Worm (Caenorhabditis elegans) whole organism, L1 larva: Measurements from ENCODE around the gene kin-36.

ENCODE experiments used
- C04F5.9 ChIP-seq: sonication (generic microtip); optimal IDR thresholded peaks from 2 replicates; lab custom pipeline; 2016; ENCODE audit warnings: missing genetic modification characterization, missing compliant biosample characterization
- C34B4.2 ChIP-seq: sonication (generic microtip); optimal IDR thresholded peaks from 2 replicates; lab custom pipeline; 2017; ENCODE audit warnings: mild to moderate bottlenecking, missing genetic modification characterization, missing compliant biosample characterization
- Y116A8C.19 ChIP-seq: sonication (generic microtip); optimal IDR thresholded peaks from 2 replicates; lab custom pipeline; 2016; ENCODE audit warnings: missing compliant biosample characterization, missing genetic modification characterization, borderline replicate concordance
- aly-2 ChIP-seq: fragments of 150-350 bp; optimal IDR thresholded peaks from 2 replicates; lab custom pipeline; 2014; ENCODE audit warnings: missing biosample characterization, missing genetic modification characterization
- ceh-8 ChIP-seq: fragments of 200-800 bp; sonication (Bioruptor generic); optimal IDR thresholded peaks from 2 replicates; lab custom pipeline; 2018; ENCODE audit warnings: mild to moderate bottlenecking, missing genetic modification characterization, moderate library complexity, missing compliant biosample characterization
- ceh-82 ChIP-seq, 3 experiments: fragments of 150-350 bp in 1 of 3; sonication (generic microtip) in 2 of 3; optimal IDR thresholded peaks; 2 replicates each; lab custom pipeline; 2014 to 2017; ENCODE audit warnings: missing biosample characterization in 3 of 3, missing genetic modification characterization in 3 of 3
- ceh-90 ChIP-seq: sonication (generic microtip); optimal IDR thresholded peaks from 2 replicates; lab custom pipeline; 2016; ENCODE audit warnings: missing genetic modification characterization, missing compliant biosample characterization
- ces-1 ChIP-seq: fragments of 150-350 bp; optimal IDR thresholded peaks from 2 replicates; lab custom pipeline; 2014; ENCODE audit warnings: missing biosample characterization, missing genetic modification reagents, missing genetic modification characterization
- dpl-1 ChIP-seq, 3 experiments: fragments of 150-350 bp in 2 of 3; sonication (generic microtip) in 1 of 3; optimal IDR thresholded peaks; 2 replicates each; lab custom pipeline; 2014 to 2017; ENCODE audit warnings: missing biosample characterization in 3 of 3, missing genetic modification characterization in 3 of 3, missing genetic modification reagents in 3 of 3
- efl-3 ChIP-seq: fragments of 200-800 bp; sonication (Bioruptor generic); optimal IDR thresholded peaks from 2 replicates; lab custom pipeline; 2018; ENCODE audit warnings: mild to moderate bottlenecking, missing genetic modification characterization, missing compliant biosample characterization
- egl-13 ChIP-seq: sonication (generic microtip); optimal IDR thresholded peaks from 2 replicates; lab custom pipeline; 2016; ENCODE audit warnings: missing genotype, missing genetic modification reagents, missing genetic modification characterization, missing compliant biosample characterization
- egl-27 ChIP-seq, 2 experiments: fragments of 150-350 bp in 1 of 2; sonication (generic microtip); optimal IDR thresholded peaks; 3 replicates each; lab custom pipeline; 2017 to 2018; ENCODE audit warnings: missing biosample characterization in 2 of 2, missing genetic modification characterization in 2 of 2, missing genetic modification reagents in 2 of 2
- elt-2 ChIP-seq: sonication (generic microtip); optimal IDR thresholded peaks from 2 replicates; lab custom pipeline; 2016; ENCODE audit warnings: missing genetic modification characterization, mild to moderate bottlenecking, inconsistent platforms, missing compliant biosample characterization, missing genetic modification reagents
- fkh-4 ChIP-seq: sonication (generic microtip); optimal IDR thresholded peaks from 2 replicates; lab custom pipeline; 2016; ENCODE audit warnings: missing compliant biosample characterization, missing genetic modification characterization, borderline replicate concordance
- grh-1 ChIP-seq: fragments of 200-800 bp; sonication (Bioruptor generic); IDR thresholded peaks from 2 replicates; pipeline ENCODE4 v1.3.6; 2022; ENCODE audit warnings: missing genetic modification reagents, missing genetic modification characterization, missing compliant biosample characterization
- hpl-2 ChIP-seq: fragments of 150-350 bp; optimal IDR thresholded peaks from 2 replicates; lab custom pipeline; 2014; ENCODE audit warnings: missing biosample characterization, missing genetic modification reagents, missing genetic modification characterization
- isw-1 ChIP-seq: fragments of 200-800 bp; sonication (Bioruptor generic); IDR thresholded peaks from 2 replicates; pipeline ENCODE4 v1.3.6; 2022; ENCODE audit warnings: missing genetic modification characterization, missing compliant biosample characterization
- lin-14 ChIP-seq: fragments of 200-800 bp; sonication (Bioruptor generic); optimal IDR thresholded peaks from 2 replicates; lab custom pipeline; 2018; ENCODE audit warnings: mild to moderate bottlenecking, missing genetic modification characterization, moderate library complexity, missing compliant biosample characterization
- lin-15B ChIP-seq: fragments of 150-350 bp; sonication (generic microtip); optimal IDR thresholded peaks from 3 replicates; lab custom pipeline; 2014; ENCODE audit warnings: missing biosample characterization, missing genetic modification characterization
- lin-35 ChIP-seq, 2 experiments: fragments of 150-350 bp; optimal IDR thresholded peaks; 2 replicates each; lab custom pipeline; 2014; ENCODE audit warnings: missing biosample characterization in 2 of 2, missing genetic modification characterization in 2 of 2, missing genetic modification reagents in 2 of 2
- mab-9 ChIP-seq: fragments of 200-800 bp; sonication (Bioruptor generic); IDR thresholded peaks from 2 replicates; pipeline ENCODE4 v1.3.6; 2022; ENCODE audit warnings: missing genetic modification reagents, missing genetic modification characterization, missing compliant biosample characterization
- mef-2 ChIP-seq: fragments of 150-350 bp; optimal IDR thresholded peaks from 2 replicates; lab custom pipeline; 2014; ENCODE audit warnings: missing biosample characterization, missing genetic modification characterization
- nhr-11 ChIP-seq: fragments of 150-350 bp; optimal IDR thresholded peaks from 2 replicates; lab custom pipeline; 2014; ENCODE audit warnings: missing biosample characterization, missing genetic modification characterization
- nhr-12 ChIP-seq: sonication (generic microtip); optimal IDR thresholded peaks from 2 replicates; lab custom pipeline; 2017; ENCODE audit warnings: missing biosample characterization, missing genetic modification characterization
- nhr-237 ChIP-seq: fragments of 150-350 bp; optimal IDR thresholded peaks from 2 replicates; lab custom pipeline; 2014; ENCODE audit warnings: missing biosample characterization, missing genetic modification characterization
- nhr-84 ChIP-seq: sonication (generic microtip); optimal IDR thresholded peaks from 2 replicates; lab custom pipeline; 2017; ENCODE audit warnings: missing biosample characterization, missing genetic modification characterization
- nhr-85 ChIP-seq: sonication (generic microtip); peaks from one replicate; lab custom pipeline; 2016; ENCODE audit warnings: missing genetic modification characterization, inconsistent platforms, missing compliant biosample characterization
- pag-3 ChIP-seq: sonication (generic microtip); optimal IDR thresholded peaks from 2 replicates; lab custom pipeline; 2017; ENCODE audit warnings: missing genetic modification characterization, mild to moderate bottlenecking, missing compliant biosample characterization, antibody characterized with exemption, borderline replicate concordance; ENCODE audit not compliant: insufficient read depth
- skn-1 ChIP-seq: fragments of 150-350 bp; optimal IDR thresholded peaks from 2 replicates; lab custom pipeline; 2014; ENCODE audit warnings: missing biosample characterization, missing genetic modification characterization
- snu-23 ChIP-seq: sonication (generic microtip); optimal IDR thresholded peaks from 2 replicates; lab custom pipeline; 2016; ENCODE audit warnings: missing genetic modification characterization, missing compliant biosample characterization
- sox-4 ChIP-seq: sonication (generic microtip); optimal IDR thresholded peaks from 2 replicates; lab custom pipeline; 2016; ENCODE audit warnings: missing genetic modification characterization, missing compliant biosample characterization
- tbx-2 ChIP-seq: sonication (generic microtip); optimal IDR thresholded peaks from 2 replicates; lab custom pipeline; 2016; ENCODE audit warnings: missing genetic modification characterization, missing compliant biosample characterization
- tlp-1 ChIP-seq: fragments of 150-350 bp; optimal IDR thresholded peaks from 2 replicates; lab custom pipeline; 2014; ENCODE audit warnings: missing biosample characterization, missing genetic modification characterization
- unc-130 ChIP-seq: fragments of 150-350 bp; optimal IDR thresholded peaks from 2 replicates; lab custom pipeline; 2017; ENCODE audit warnings: missing biosample characterization, missing genetic modification characterization, inconsistent platforms
- unc-30 ChIP-seq: sonication (generic microtip); optimal IDR thresholded peaks from 2 replicates; lab custom pipeline; 2017; ENCODE audit warnings: missing biosample characterization, missing genetic modification characterization
- unc-86 ChIP-seq: sonication (generic microtip); optimal IDR thresholded peaks from 2 replicates; lab custom pipeline; 2016; ENCODE audit warnings: missing genetic modification characterization, missing compliant biosample characterization

The kin-36 gene

DNA sequence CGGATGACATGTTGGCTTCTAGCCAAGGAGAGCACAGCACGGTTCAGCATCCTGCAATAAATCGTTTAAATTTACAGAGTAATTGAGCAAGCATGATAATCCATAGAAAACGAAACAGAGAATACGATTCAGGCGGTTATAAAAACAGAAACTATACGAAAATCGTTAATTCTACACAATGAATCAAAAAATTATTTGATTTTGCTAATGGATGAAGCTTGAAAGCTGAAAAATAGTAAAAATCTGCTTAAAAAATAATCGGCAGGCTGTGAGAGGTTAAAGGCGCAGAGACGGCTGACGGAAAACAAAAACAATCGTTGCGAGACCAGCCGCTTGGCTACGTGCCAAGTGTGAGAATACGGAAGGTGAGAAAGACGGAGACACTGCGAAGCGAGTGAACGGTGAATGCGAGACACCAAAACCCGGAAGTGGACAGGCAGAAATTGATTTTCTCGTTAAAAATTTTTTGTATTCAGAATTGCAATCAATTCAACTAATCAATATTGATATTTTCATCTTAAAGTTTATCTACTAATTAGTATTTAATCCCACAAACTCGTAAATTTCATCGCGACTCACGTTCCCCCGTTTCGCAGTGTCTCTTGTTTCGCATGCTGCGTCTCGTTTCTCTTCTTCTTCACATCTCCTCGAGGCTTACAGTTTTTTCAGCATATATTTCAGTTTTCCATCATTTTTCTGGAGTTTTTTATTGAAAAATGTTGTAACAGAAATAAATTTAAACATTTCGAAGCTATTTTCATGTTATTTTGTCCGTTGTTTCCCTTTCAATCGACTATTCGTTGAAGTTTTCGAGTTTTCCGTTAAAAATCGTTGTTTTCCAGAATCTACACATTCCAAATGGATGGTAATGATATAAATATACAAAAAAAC, 18.4 kb upstream of the kin-36 start, which contains the start of the genes F29B9.11 and jmjd-1.2 (continued):
- TF ChIP-seq grh-1 (GFP tag; lab: Robert Waterston, UW) (peak; percentile 74), pag-3 (tag; lab: Kevin White, UChicago) (no peak), fkh-4 (tag; lab: Kevin White, UChicago) (peak; percentile 81), skn-1 (tag; lab: Kevin White, UChicago) (peak; percentile 79), nhr-84 (tag; lab: Kevin White, UChicago) (peak; percentile 27), lin-15B (tag; lab: Kevin White, UChicago) (peak; percentile 79), ces-1 (GFP tag; lab: Kevin White, UChicago) (no peak), isw-1 (peak; percentile 93), egl-27 (tag; optimal IDR thresholded peaks at IDR 0.05; lab: Kevin White, UChicago) (peak in 1 of 2 experiments; percentile 15), lin-14 (peak; percentile 95), unc-86 (peak; percentile 94), mef-2 (tag; lab: Kevin White, UChicago) (no peak), nhr-85 (tag; lab: Kevin White, UChicago) (peak; percentile 98), elt-2 (peak; percentile 82), egl-13 (peak; percentile 95), dpl-1 (GFP tag; optimal IDR thresholded peaks at IDR 0.05; lab: Kevin White, UChicago) (peak; percentile 72 to 78 (median 77)), hpl-2 (GFP tag; lab: Kevin White, UChicago) (peak; percentile 86), unc-130 (tag; lab: Kevin White, UChicago) (peak; percentile 94), unc-30 (tag; lab: Kevin White, UChicago) (no peak)

DNA sequence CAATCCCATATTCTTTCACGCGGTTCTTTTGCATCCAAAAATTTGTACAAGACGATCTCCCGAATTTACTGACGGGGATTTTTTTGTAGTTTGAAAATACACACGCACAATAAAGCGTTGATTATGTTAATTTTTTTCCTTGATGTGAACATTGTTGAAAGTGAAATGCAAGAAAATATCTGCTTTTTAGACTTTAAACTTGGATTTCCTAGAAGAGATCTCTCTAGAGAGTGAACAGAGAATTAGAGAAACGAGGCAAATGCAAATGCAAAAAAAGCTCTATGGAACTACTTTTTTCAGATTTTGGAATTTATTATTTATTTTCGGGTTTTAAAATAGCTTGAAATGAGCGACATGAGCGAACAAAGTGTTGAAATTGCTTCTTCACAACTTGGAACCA, 13.7 kb upstream of the kin-36 start, which contains the start of gene F29B9.1:
Gene F29B9.1, plus strand, starts transcription at position 301 of the 400 bp plus-strand sequence.
- TF ChIP-seq snu-23 (GFP tag; lab: Kevin White, UChicago) (no peak), ceh-90 (tag; lab: Kevin White, UChicago) (no peak), mab-9 (GFP tag; lab: Robert Waterston, UW) (no peak), sox-4 (tag; lab: Kevin White, UChicago) (no peak), tlp-1 (tag; lab: Kevin White, UChicago) (no peak), grh-1 (GFP tag; lab: Robert Waterston, UW) (no peak), nhr-237 (tag; lab: Kevin White, UChicago) (no peak), Y116A8C.19 (tag; lab: Kevin White, UChicago) (no peak), C34B4.2 (tag; lab: Kevin White, UChicago) (no peak), lin-14 (no peak), C04F5.9 (tag; lab: Kevin White, UChicago) (no peak), nhr-12 (tag; lab: Kevin White, UChicago) (no peak), aly-2 (no peak), efl-3 (no peak), unc-86 (no peak)

DNA sequence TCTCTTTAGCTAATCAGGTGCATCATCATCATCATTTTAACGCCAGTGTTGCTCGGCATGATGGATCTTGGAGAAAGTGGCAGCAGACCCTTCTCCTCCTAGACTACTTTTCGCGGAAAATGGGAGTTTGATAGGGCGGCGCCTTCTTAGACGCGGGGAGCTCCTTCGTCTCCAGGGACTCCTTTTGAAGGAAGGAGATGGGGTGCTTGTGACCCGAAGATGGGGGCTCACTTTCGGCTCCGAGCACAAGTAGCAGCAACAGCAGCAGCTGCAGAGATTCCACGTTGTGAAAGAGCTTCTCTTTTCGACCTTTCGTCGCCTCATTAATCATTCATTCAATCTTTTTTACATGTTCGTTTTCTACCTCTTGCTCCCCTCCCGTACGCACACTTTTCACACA, 11.4 kb upstream of the kin-36 start:
- TF ChIP-seq unc-86: no peak
- no peak for TF ChIP-seq lin-35 (GFP tag; optimal IDR thresholded peaks at IDR 0.05; lab: Kevin White, UChicago)
- no peak for TF ChIP-seq fkh-4 (tag; lab: Kevin White, UChicago)
- TF ChIP-seq lin-14: peak; percentile 46
- TF ChIP-seq mab-9 (GFP tag; lab: Robert Waterston, UW): peak; percentile 63
- TF ChIP-seq ces-1 (GFP tag; lab: Kevin White, UChicago): no peak
- TF ChIP-seq nhr-11 (tag; lab: Kevin White, UChicago): no peak
- TF ChIP-seq sox-4 (tag; lab: Kevin White, UChicago): no peak
- TF ChIP-seq skn-1 (tag; lab: Kevin White, UChicago): no peak
- no peak for TF ChIP-seq tbx-2 (tag; lab: Kevin White, UChicago)
- TF ChIP-seq ceh-8: no peak
- TF ChIP-seq ceh-82 (tag; optimal IDR thresholded peaks at IDR 0.05; lab: Kevin White, UChicago): peak in 1 of 3 experiments; percentile 2
